Worm (Caenorhabditis elegans) whole organism, mixed stage, embryonic: ENCODE results near the gene plx-2.

ENCODE experiments used
- M03D4.4 ChIP-seq: sonication (generic microtip); optimal IDR thresholded peaks from 2 replicates; lab custom pipeline; 2017; ENCODE audit warnings: mild to moderate bottlenecking, missing genetic modification characterization, missing compliant biosample characterization
- bed-3 ChIP-seq: fragments of 200-800 bp; sonication (Bioruptor generic); optimal IDR thresholded peaks from 3 replicates; lab custom pipeline; 2018; ENCODE audit warnings: mild to moderate bottlenecking, missing genetic modification characterization, moderate library complexity, missing compliant biosample characterization
- blmp-1 ChIP-seq: fragments of 150-350 bp; optimal IDR thresholded peaks from 2 replicates; lab custom pipeline; 2014; ENCODE audit warnings: missing biosample characterization, missing genetic modification characterization
- ceh-39 ChIP-seq: fragments of 150-350 bp; optimal IDR thresholded peaks from 2 replicates; lab custom pipeline; 2014; ENCODE audit warnings: missing biosample characterization, missing genetic modification characterization
- ceh-43 ChIP-seq: fragments of 200-800 bp; sonication (Bioruptor generic); optimal IDR thresholded peaks from 2 replicates; lab custom pipeline; 2018; ENCODE audit warnings: mild to moderate bottlenecking, missing genetic modification characterization, moderate library complexity, missing compliant biosample characterization
- ceh-83 ChIP-seq: fragments of 200-800 bp; sonication (Bioruptor generic); optimal IDR thresholded peaks from 2 replicates; lab custom pipeline; 2018; ENCODE audit warnings: mild to moderate bottlenecking, missing genetic modification characterization, missing compliant biosample characterization
- ces-1 ChIP-seq: fragments of 150-350 bp; optimal IDR thresholded peaks from 2 replicates; lab custom pipeline; 2014; ENCODE audit warnings: missing biosample characterization, missing genetic modification reagents, missing genetic modification characterization
- cnd-1 ChIP-seq: fragments of 200-800 bp; sonication (Bioruptor generic); optimal IDR thresholded peaks from 2 replicates; lab custom pipeline; 2018; ENCODE audit warnings: mild to moderate bottlenecking, missing genetic modification characterization, missing compliant biosample characterization
- drap-1 ChIP-seq: fragments of 200-800 bp; sonication (Bioruptor generic); optimal IDR thresholded peaks from 3 replicates; lab custom pipeline; 2018; ENCODE audit warnings: mild to moderate bottlenecking, missing genetic modification characterization, missing compliant biosample characterization
- elt-1 ChIP-seq: sonication (generic microtip); optimal IDR thresholded peaks from 2 replicates; lab custom pipeline; 2017; ENCODE audit warnings: missing genetic modification characterization, mild to moderate bottlenecking, missing compliant biosample characterization, antibody characterized with exemption, moderate library complexity, borderline replicate concordance; ENCODE audit not compliant: insufficient read depth
- elt-3 ChIP-seq: fragments of 150-350 bp; optimal IDR thresholded peaks from 2 replicates; lab custom pipeline; 2014; ENCODE audit warnings: missing biosample characterization, missing genetic modification characterization
- flh-1 ChIP-seq: fragments of 200-800 bp; sonication (Bioruptor generic); optimal IDR thresholded peaks from 2 replicates; lab custom pipeline; 2018; ENCODE audit warnings: mild to moderate bottlenecking, missing genetic modification characterization, moderate library complexity, missing compliant biosample characterization
- ham-2 ChIP-seq: fragments of 200-800 bp; sonication (Bioruptor generic); optimal IDR thresholded peaks from 2 replicates; lab custom pipeline; 2018; ENCODE audit warnings: mild to moderate bottlenecking, missing genetic modification characterization, missing compliant biosample characterization
- hlh-1 ChIP-seq: fragments of 150-350 bp; optimal IDR thresholded peaks from 2 replicates; lab custom pipeline; 2014; ENCODE audit warnings: missing biosample characterization, missing genetic modification reagents, missing genetic modification characterization
- lin-13 ChIP-seq: fragments of 150-350 bp; optimal IDR thresholded peaks from 2 replicates; lab custom pipeline; 2014; ENCODE audit warnings: missing biosample characterization, missing genetic modification characterization
- lin-32 ChIP-seq: fragments of 200-800 bp; sonication (Bioruptor generic); optimal IDR thresholded peaks from 2 replicates; lab custom pipeline; 2018; ENCODE audit warnings: mild to moderate bottlenecking, missing genetic modification characterization, missing compliant biosample characterization
- lsy-2 ChIP-seq: fragments of 150-350 bp; optimal IDR thresholded peaks from 2 replicates; lab custom pipeline; 2014; ENCODE audit warnings: missing biosample characterization, missing genetic modification characterization
- mab-5 ChIP-seq: fragments of 150-350 bp; optimal IDR thresholded peaks from 2 replicates; lab custom pipeline; 2014; ENCODE audit warnings: missing biosample characterization, missing genetic modification characterization
- mep-1 ChIP-seq: fragments of 150-350 bp; optimal IDR thresholded peaks from 2 replicates; lab custom pipeline; 2017; ENCODE audit warnings: missing biosample characterization, missing genetic modification reagents, missing genetic modification characterization, inconsistent platforms
- mls-2 ChIP-seq: sonication (generic microtip); optimal IDR thresholded peaks from 2 replicates; lab custom pipeline; 2016; ENCODE audit warnings: mild to moderate bottlenecking, missing genetic modification characterization, moderate library complexity, missing compliant biosample characterization
- nhr-12 ChIP-seq: fragments of 150-350 bp; optimal IDR thresholded peaks from 2 replicates; lab custom pipeline; 2014; ENCODE audit warnings: missing biosample characterization, missing genetic modification characterization
- nhr-2 ChIP-seq: fragments of 150-350 bp; optimal IDR thresholded peaks from 2 replicates; lab custom pipeline; 2014; ENCODE audit warnings: missing biosample characterization, missing genetic modification characterization
- nhr-237 ChIP-seq: fragments of 150-350 bp; optimal IDR thresholded peaks from 2 replicates; lab custom pipeline; 2014; ENCODE audit warnings: missing biosample characterization, missing genetic modification characterization
- nhr-28 ChIP-seq: fragments of 150-350 bp; optimal IDR thresholded peaks from 2 replicates; lab custom pipeline; 2014; ENCODE audit warnings: missing biosample characterization, missing genetic modification characterization
- nhr-76 ChIP-seq: sonication (generic microtip); optimal IDR thresholded peaks from 2 replicates; lab custom pipeline; 2017; ENCODE audit warnings: missing biosample characterization, missing genetic modification characterization
- pha-4 ChIP-seq: fragments of 150-350 bp; optimal IDR thresholded peaks from 2 replicates; lab custom pipeline; 2018; ENCODE audit warnings: missing biosample characterization, missing genetic modification reagents, missing genetic modification characterization
- sem-2 ChIP-seq: fragments of 200-800 bp; sonication (Bioruptor generic); optimal IDR thresholded peaks from 2 replicates; lab custom pipeline; 2018; ENCODE audit warnings: mild to moderate bottlenecking, missing genetic modification characterization, missing compliant biosample characterization
- snpc-4 ChIP-seq: fragments of 150-350 bp; optimal IDR thresholded peaks from 2 replicates; lab custom pipeline; 2014; ENCODE audit warnings: missing biosample characterization, missing genetic modification characterization
- sptf-1 ChIP-seq: sonication (generic microtip); optimal IDR thresholded peaks from 2 replicates; lab custom pipeline; 2017; ENCODE audit warnings: mild to moderate bottlenecking, missing genetic modification characterization, moderate library complexity, missing compliant biosample characterization
- tbx-8 ChIP-seq: fragments of 200-800 bp; sonication (Bioruptor generic); optimal IDR thresholded peaks from 2 replicates; lab custom pipeline; 2018; ENCODE audit warnings: mild to moderate bottlenecking, missing genetic modification characterization, moderate library complexity, missing compliant biosample characterization
- unc-120 ChIP-seq: sonication (generic microtip); optimal IDR thresholded peaks from 2 replicates; lab custom pipeline; 2017; ENCODE audit warnings: missing genetic modification characterization, missing compliant biosample characterization; ENCODE audit not compliant: poor library complexity, severe bottlenecking
- unc-39 ChIP-seq: fragments of 150-350 bp; optimal IDR thresholded peaks from 2 replicates; lab custom pipeline; 2014; ENCODE audit warnings: missing biosample characterization, missing genetic modification characterization
- unc-62 ChIP-seq: fragments of 150-350 bp; optimal IDR thresholded peaks from 2 replicates; lab custom pipeline; 2014; ENCODE audit warnings: missing biosample characterization, missing genetic modification reagents, missing genetic modification characterization
- zip-8 ChIP-seq: fragments of 150-350 bp; optimal IDR thresholded peaks from 2 replicates; lab custom pipeline; 2014; ENCODE audit warnings: missing biosample characterization, missing genetic modification characterization
- ztf-11 ChIP-seq: fragments of 150-350 bp; optimal IDR thresholded peaks from 2 replicates; lab custom pipeline; 2014; ENCODE audit warnings: missing biosample characterization, missing genetic modification characterization

Gene plx-2

DNA sequence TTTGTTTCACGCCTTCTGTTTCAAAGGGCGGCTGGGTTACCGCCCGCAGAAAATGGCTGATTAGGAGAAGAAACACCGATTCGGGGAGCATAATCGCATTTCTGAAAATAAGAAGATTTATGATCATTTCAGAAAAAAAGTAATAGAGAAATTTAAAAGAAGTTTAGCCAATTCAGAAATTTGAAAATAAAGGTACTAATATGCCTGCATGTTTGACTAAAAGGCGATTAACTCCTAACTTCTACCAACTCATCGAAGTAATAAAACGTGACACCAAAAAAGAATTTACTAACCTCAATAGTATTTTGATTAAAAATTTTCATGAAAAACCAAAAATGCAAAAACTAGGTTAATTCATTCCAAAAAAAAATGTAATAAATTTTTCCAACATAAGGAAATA lies at the start of gene plx-2:
TSS of gene plx-2 (minus strand) at position 101 of the 400 bp plus-strand sequence.
- TF ChIP-seq elt-3 (tag; lab: Kevin White, UChicago) (no peak), M03D4.4 (tag; lab: Kevin White, UChicago) (no peak), ceh-43 (GFP tag; lab: Kevin White, UChicago) (no peak), mab-5 (tag; lab: Kevin White, UChicago) (no peak), ztf-11 (tag; lab: Kevin White, UChicago) (no peak), ceh-39 (tag; lab: Kevin White, UChicago) (no peak), ces-1 (GFP tag; lab: Kevin White, UChicago) (no peak), lin-32 (GFP tag; lab: Kevin White, UChicago) (no peak), ceh-83 (no peak), snpc-4 (no peak), mls-2 (tag; lab: Kevin White, UChicago) (no peak), tbx-8 (no peak), blmp-1 (tag; lab: Kevin White, UChicago) (no peak)

DNA sequence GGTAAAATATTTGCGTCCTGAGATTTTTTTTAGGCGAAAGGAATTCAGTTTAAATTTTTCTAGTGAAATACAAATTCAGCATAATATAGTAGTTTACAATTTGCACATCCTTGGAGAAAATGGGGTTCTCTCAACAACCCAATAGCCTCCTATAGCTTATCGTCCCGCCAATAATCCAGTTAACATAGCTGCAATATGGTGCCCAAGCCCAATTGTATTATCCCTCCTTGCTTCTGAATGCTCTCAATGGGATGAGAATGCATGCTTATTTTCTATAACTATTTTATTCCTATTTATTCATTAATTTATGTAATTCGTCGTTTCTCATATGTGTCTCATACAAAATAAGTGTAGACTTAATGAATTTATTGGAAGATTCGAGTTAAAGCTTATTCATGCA lies 45.3 kb upstream of the plx-2 start:
- TF ChIP-seq unc-62 (GFP tag; lab: Kevin White, UChicago) (no peak), tbx-8 (no peak), ces-1 (GFP tag; lab: Kevin White, UChicago) (peak; percentile 99)

DNA sequence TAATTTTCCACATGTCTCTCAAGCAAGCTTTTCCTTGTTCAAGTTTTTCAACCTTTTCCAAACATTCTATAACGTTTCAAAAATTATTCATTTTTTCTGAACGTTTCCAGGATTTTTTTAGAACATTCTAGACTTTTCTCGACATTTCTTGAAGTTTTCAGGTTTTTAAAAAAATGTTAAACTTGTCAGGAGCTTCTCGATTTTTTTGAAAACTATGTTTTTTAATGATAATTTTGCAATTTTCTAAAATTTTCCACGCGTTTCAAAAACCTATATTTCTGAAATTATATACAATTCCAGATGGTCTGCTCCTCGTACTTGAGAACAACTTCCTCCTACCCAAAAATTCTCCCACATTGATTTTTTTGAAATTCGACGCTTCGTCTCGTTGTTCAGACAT lies 30.6 kb upstream of the plx-2 start, which contains the start of gene dmsr-6:
TSS of gene dmsr-6 (plus strand) at position 301 of the 400 bp plus-strand sequence.
- TF ChIP-seq mab-5 (tag; lab: Kevin White, UChicago): no peak
- no peak for TF ChIP-seq cnd-1 (tag; lab: Kevin White, UChicago)
- TF ChIP-seq blmp-1 (tag; lab: Kevin White, UChicago): no peak
- TF ChIP-seq ceh-83: no peak
- no peak for TF ChIP-seq ceh-39 (tag; lab: Kevin White, UChicago)
- no peak for TF ChIP-seq nhr-28 (tag; lab: Kevin White, UChicago)
- TF ChIP-seq lsy-2 (tag; lab: Kevin White, UChicago): no peak
- no peak for TF ChIP-seq nhr-76 (tag; lab: Kevin White, UChicago)
- no peak for TF ChIP-seq ceh-43 (GFP tag; lab: Kevin White, UChicago)
- no peak for TF ChIP-seq ces-1 (GFP tag; lab: Kevin White, UChicago)

DNA sequence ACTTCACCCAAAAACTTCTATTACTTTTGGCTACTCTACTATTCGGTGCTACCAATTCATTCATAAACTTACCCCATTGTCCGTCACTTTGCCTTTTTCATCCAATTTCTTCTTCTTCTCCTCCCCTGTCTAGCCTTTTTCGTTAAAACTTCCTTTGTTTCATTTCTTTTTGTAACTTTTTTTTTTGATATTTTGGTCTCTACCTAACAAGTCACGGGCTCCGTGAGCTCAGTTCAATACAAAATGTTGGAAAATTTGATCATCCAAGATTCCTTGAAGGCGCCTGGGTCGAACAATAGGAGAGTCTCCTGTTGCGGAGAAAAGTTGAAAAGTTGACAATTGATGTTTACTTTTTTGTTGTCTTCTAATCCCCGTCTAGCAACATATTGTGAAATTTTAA lies 27.2 kb upstream of the plx-2 start:
- TF ChIP-seq flh-1 (no peak), nhr-237 (tag; lab: Kevin White, UChicago) (no peak), mep-1 (tag; lab: Kevin White, UChicago) (no peak), nhr-12 (no peak), cnd-1 (tag; lab: Kevin White, UChicago) (no peak), nhr-28 (tag; lab: Kevin White, UChicago) (no peak), sem-2 (no peak), drap-1 (GFP tag; lab: Kevin White, UChicago) (no peak), zip-8 (tag; lab: Kevin White, UChicago) (no peak), unc-62 (GFP tag; lab: Kevin White, UChicago) (no peak), ceh-39 (tag; lab: Kevin White, UChicago) (no peak), lsy-2 (tag; lab: Kevin White, UChicago) (no peak), ceh-83 (no peak), ces-1 (GFP tag; lab: Kevin White, UChicago) (no peak), lin-32 (GFP tag; lab: Kevin White, UChicago) (no peak), elt-3 (tag; lab: Kevin White, UChicago) (no peak), mls-2 (tag; lab: Kevin White, UChicago) (no peak)
- TF ChIP-seq, all 35 proteins: peak for 0

DNA sequence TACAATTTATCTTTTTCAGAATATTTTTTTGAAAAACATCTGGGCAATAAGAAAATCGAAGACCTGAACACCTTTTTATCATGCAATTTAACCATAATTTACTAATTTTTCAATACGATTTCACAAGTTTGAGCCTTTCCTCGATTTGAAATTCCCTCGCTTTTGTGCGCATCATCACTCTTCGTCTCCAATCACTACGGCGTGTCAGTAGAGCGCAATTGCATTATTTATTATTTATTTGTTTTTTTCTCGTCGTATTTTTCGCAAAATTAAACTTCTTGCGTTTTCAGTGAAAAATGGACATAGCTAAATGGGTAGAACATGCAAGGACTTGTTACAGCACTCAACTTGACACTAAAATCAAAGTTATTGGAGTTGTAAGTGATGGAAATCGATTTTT lies 16.5 kb upstream of the plx-2 start, which contains the start of gene smg-8:
TSS of gene smg-8 (plus strand) at position 266 of the 400 bp plus-strand sequence.
- TF ChIP-seq mab-5 (tag; lab: Kevin White, UChicago) (no peak), ces-1 (GFP tag; lab: Kevin White, UChicago) (peak; percentile 91), bed-3 (GFP tag; lab: Kevin White, UChicago) (no peak), sem-2 (no peak), M03D4.4 (tag; lab: Kevin White, UChicago) (no peak), ceh-83 (no peak), nhr-237 (tag; lab: Kevin White, UChicago) (peak; percentile 85), nhr-12 (no peak), hlh-1 (tag; lab: Kevin White, UChicago) (no peak), lsy-2 (tag; lab: Kevin White, UChicago) (peak; percentile 81), tbx-8 (no peak), nhr-28 (tag; lab: Kevin White, UChicago) (no peak), zip-8 (tag; lab: Kevin White, UChicago) (no peak), elt-1 (no peak), unc-120 (tag; lab: Kevin White, UChicago) (no peak), ztf-11 (tag; lab: Kevin White, UChicago) (no peak), nhr-2 (no peak), ceh-39 (tag; lab: Kevin White, UChicago) (peak; percentile 57), drap-1 (GFP tag; lab: Kevin White, UChicago) (no peak), mep-1 (tag; lab: Kevin White, UChicago) (peak; percentile 82), pha-4 (peak; percentile 75), nhr-76 (tag; lab: Kevin White, UChicago) (no peak), lin-32 (GFP tag; lab: Kevin White, UChicago) (no peak), elt-3 (tag; lab: Kevin White, UChicago) (no peak), mls-2 (tag; lab: Kevin White, UChicago) (no peak), blmp-1 (tag; lab: Kevin White, UChicago) (no peak), flh-1 (no peak), unc-62 (GFP tag; lab: Kevin White, UChicago) (no peak), ceh-43 (GFP tag; lab: Kevin White, UChicago) (no peak), cnd-1 (tag; lab: Kevin White, UChicago) (peak; percentile 13), lin-13 (tag; lab: Kevin White, UChicago) (peak; percentile 26), snpc-4 (no peak), sptf-1 (tag; lab: Kevin White, UChicago) (peak; percentile 11), unc-39 (no peak), ham-2 (GFP tag; lab: Kevin White, UChicago) (no peak)
- TF ChIP-seq, all 35 proteins: peak for 9
